Fruit fly (Drosophila melanogaster) whole organism, wandering third instar larva: Measurements from ENCODE around the gene CG34001.

Experiments used
- CrebA ChIP-seq: fragments of 200-800 bp; sonication (Bioruptor generic); optimal IDR thresholded peaks from 2 replicates; lab custom pipeline; 2016; ENCODE audit warnings: missing biosample characterization, mild to moderate bottlenecking, missing genetic modification characterization, borderline replicate concordance
- Hr83 ChIP-seq: fragments of 200-300 bp; sonication (Bioruptor generic); optimal IDR thresholded peaks from 2 replicates; lab custom pipeline; 2016; ENCODE audit warnings: missing biosample characterization, mild to moderate bottlenecking, missing genetic modification characterization, moderate library complexity; ENCODE audit not compliant: poor library complexity, severe bottlenecking
- Rel ChIP-seq, 2 experiments: fragments of 200-800 bp; sonication (Bioruptor generic) in 1 of 2; optimal IDR thresholded peaks; 2 replicates in 1 of 2; 3 replicates in 1 of 2; lab custom pipeline; 2016 to 2019; ENCODE audit warnings: mild to moderate bottlenecking in 2 of 2, missing biosample characterization in 2 of 2, missing genetic modification characterization in 2 of 2, moderate library complexity in 1 of 2
- Sp1 ChIP-seq: fragments of 200-800 bp; sonication (Bioruptor generic); optimal IDR thresholded peaks from 3 replicates; lab custom pipeline; 2019; ENCODE audit warnings: missing biosample characterization, mild to moderate bottlenecking, missing genetic modification characterization, moderate library complexity
- brk ChIP-seq: fragments of 200-800 bp; sonication (Bioruptor generic); optimal IDR thresholded peaks from 2 replicates; lab custom pipeline; 2016; ENCODE audit warnings: missing biosample characterization, mild to moderate bottlenecking, missing genetic modification characterization
- dl ChIP-seq, 2 experiments: fragments of 175-275, 200-275 bp in 1 of 2; fragments of 200-275 bp in 1 of 2; sonication (Bioruptor generic); optimal IDR thresholded peaks; lab custom pipeline; 2018; ENCODE audit warnings: mild to moderate bottlenecking in 2 of 2, missing biosample characterization in 2 of 2, missing genetic modification characterization in 2 of 2, moderate library complexity in 2 of 2; ENCODE audit not compliant: partially characterized antibody in 2 of 2, insufficient read depth in 1 of 2
- fru ChIP-seq: fragments of 200-800 bp; sonication (Bioruptor generic); optimal IDR thresholded peaks from 3 replicates; lab custom pipeline; 2016; ENCODE audit warnings: missing biosample characterization, mild to moderate bottlenecking, missing genetic modification characterization
- pan ChIP-seq: fragments of >200 bp; optimal IDR thresholded peaks from 2 replicates; lab custom pipeline; 2017
- psq ChIP-seq: fragments of 200-800 bp; sonication (Bioruptor generic); optimal IDR thresholded peaks from 3 replicates; lab custom pipeline; 2017; ENCODE audit warnings: missing biosample characterization, mild to moderate bottlenecking, missing genetic modification characterization, moderate library complexity
- woc ChIP-seq: sonication (Bioruptor generic); optimal IDR thresholded peaks from 2 replicates; lab custom pipeline; 2016; ENCODE audit warnings: missing biosample characterization, mild to moderate bottlenecking, missing genetic modification characterization

DNA sequence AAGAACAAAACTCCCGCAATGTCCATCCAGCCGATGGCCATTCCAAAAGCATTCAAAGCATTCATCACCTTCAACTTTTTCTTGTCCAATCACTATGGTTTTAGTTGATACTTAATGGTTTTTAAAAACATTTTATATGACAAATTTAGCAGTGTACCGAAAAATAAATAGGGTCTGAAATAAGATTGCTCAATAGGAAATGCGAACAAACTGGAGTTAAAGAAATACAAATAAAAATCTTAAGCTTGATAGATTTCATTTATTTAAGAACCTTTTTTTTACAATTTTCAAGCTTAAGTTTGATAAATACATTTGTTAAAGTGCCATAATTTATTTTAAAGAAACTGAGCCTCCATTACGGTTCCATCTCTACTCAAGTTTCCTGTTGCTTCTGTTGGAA lies 5.4 kb upstream of the CG34001 start, which contains the start of gene CG43127:
- TF ChIP-seq pan (lab: Kevin White, UChicago) = no peak
- no peak for TF ChIP-seq fru (GFP tag; lab: Kevin White, UChicago)
- no peak for TF ChIP-seq psq
- TF ChIP-seq CrebA = no peak
- no peak for TF ChIP-seq woc (GFP tag; lab: Kevin White, UChicago)
- no peak for TF ChIP-seq Sp1
- TF ChIP-seq brk (GFP tag; lab: Kevin White, UChicago) = no peak
- no peak for TF ChIP-seq Hr83 (GFP tag; lab: Kevin White, UChicago)
- TF ChIP-seq Rel (GFP tag; optimal IDR thresholded peaks at IDR 0.05; lab: Kevin White, UChicago) = no peak
- TF ChIP-seq Rel (tag; optimal IDR thresholded peaks at IDR 0.05; lab: Kevin White, UChicago) = no peak
- TF ChIP-seq dl (GFP tag; optimal IDR thresholded peaks at IDR 0.05; lab: Kevin White, UChicago; ENCODE audit: insufficient read depth in 1 of 2, partially characterized antibody in 2 of 2) = no peak
